Worm (Caenorhabditis elegans): ENCODE results near the gene clc-22.

Gene clc-22

DNA sequence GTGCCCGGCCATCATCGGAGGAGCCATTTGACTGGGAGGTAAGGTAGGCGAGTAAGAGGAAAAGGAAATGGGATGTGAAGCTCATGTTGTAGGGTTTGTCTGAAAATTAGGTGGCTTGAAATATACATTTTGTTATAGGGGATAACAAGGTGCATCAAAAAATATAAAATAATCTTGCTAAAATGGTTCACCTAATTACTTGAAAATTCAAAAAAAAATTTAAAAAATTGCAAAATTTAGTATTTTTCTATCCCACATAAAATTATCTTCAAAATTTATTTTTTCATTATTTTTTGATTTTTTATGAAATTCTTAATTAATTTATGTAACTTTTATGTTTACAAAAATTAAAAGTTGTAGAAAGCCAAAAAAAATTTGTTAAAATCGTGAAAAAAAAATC is 22.7 kb upstream of the clc-22 start, which contains the start of gene K07D4.6:
K07D4.6 (minus strand) TSS at position 101 of the 400 bp plus-strand sequence.
- TF ChIP-seq aly-2 (tag; optimal IDR thresholded peaks at IDR 0.05) (no peak), lin-15B (tag; optimal IDR thresholded peaks at IDR 0.05) (no peak), elt-1 (tag; optimal IDR thresholded peaks at IDR 0.05) (no peak), nhr-12 (tag; optimal IDR thresholded peaks at IDR 0.05) (no peak), ceh-28 (tag; optimal IDR thresholded peaks at IDR 0.05) (no peak), nhr-28 (tag; optimal IDR thresholded peaks at IDR 0.05) (no peak), ceh-16 (tag; optimal IDR thresholded peaks at IDR 0.05) (no peak), lsy-12 (tag; optimal IDR thresholded peaks at IDR 0.05) (no peak), nhr-43 (tag; optimal IDR thresholded peaks at IDR 0.05; ENCODE audit: poor library complexity, severe bottlenecking) (no peak), pha-4 (tag; optimal IDR thresholded peaks at IDR 0.05) (no peak)

DNA sequence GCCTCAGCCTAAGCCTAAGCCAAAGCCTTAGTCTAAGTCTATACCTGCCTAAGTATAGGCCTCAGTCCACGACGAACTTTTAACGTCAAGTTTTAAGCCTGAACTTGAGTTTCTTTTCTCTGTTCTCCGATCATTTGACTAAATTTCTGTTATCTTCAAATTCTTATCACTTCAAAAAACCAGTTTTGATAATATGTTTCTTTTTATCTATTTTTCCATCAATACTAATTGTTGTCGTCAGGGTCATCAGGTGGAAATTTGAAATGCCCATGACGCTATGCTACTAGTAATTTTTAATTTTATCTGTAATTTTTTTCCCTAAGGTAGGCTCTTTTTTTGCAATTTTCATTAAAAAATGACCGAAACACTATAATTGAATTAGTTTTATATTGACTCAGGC is 15.6 kb upstream of the clc-22 start:
- no peak for TF ChIP-seq egl-5 (tag; optimal IDR thresholded peaks at IDR 0.05)
- no peak for TF ChIP-seq hmg-11 (tag; optimal IDR thresholded peaks at IDR 0.05)
- TF ChIP-seq elt-2 (tag; optimal IDR thresholded peaks at IDR 0.05): peak; percentile 29
- no peak for TF ChIP-seq zag-1 (tag; optimal IDR thresholded peaks at IDR 0.05)
- TF ChIP-seq nhr-237 (tag; optimal IDR thresholded peaks at IDR 0.05): no peak

DNA sequence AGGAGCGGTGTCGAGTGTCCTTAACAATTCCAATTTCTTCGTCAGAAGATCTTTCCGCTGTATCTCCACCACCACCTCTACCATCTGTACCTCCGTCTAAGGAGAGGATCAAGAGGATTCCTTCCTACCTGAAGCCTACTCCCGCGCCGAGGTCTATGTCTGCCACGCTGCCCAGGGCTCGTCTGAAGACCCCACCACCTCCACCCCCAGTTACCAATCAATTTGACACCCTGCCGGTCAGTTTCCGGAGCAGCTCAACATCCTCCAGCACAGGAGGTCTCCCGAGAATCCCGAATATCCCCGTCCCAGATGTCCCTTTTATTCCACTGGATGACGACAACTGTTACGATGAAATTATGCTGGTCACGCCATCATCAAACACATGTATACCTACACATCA is 12.1 kb upstream of the clc-22 start:
- no peak for TF ChIP-seq egl-5 (tag; optimal IDR thresholded peaks at IDR 0.05)
- no peak for TF ChIP-seq ceh-16 (tag; optimal IDR thresholded peaks at IDR 0.05)
- TF ChIP-seq nhr-12 (tag; optimal IDR thresholded peaks at IDR 0.05): no peak
- no peak for TF ChIP-seq mdl-1 (tag; optimal IDR thresholded peaks at IDR 0.05)
- TF ChIP-seq aly-2 (tag; optimal IDR thresholded peaks at IDR 0.05): no peak
- no peak for TF ChIP-seq nhr-77 (tag; optimal IDR thresholded peaks at IDR 0.05)
- TF ChIP-seq lin-15B (tag; optimal IDR thresholded peaks at IDR 0.05): no peak
- TF ChIP-seq fos-1 (tag; optimal IDR thresholded peaks at IDR 0.05): no peak
- TF ChIP-seq unc-39 (tag; optimal IDR thresholded peaks at IDR 0.05): no peak
- TF ChIP-seq nfya-1 (tag; optimal IDR thresholded peaks at IDR 0.05; ENCODE audit: insufficient read depth): no peak
- no peak for TF ChIP-seq nhr-28 (tag; optimal IDR thresholded peaks at IDR 0.05)
- no peak for TF ChIP-seq ceh-82 (tag; optimal IDR thresholded peaks at IDR 0.05)
- TF ChIP-seq nhr-11 (tag; optimal IDR thresholded peaks at IDR 0.05): no peak
- no peak for TF ChIP-seq nhr-43 (tag; optimal IDR thresholded peaks at IDR 0.05; ENCODE audit: poor library complexity, severe bottlenecking)

DNA sequence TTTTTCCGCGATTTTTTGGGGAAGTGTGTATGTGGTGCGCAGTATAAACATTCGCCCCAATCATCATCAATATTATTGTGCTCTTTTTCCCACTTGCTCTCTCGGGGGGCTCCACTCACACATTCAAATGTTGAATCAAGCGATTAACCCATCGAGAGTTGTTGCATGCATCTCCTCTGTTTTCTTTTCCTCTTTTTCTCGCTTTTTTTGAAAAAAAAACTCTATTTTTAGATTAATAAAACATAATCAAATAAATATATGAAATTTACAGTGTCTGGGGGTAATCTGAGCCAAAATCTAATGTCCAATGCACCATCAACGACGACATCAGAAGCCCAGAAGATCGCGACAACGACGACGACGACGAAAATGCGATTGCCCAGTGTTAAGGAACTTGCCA is 8.7 kb upstream of the clc-22 start, which contains the start of gene ephx-1:
ephx-1 (plus strand) TSS at position 301 of the 400 bp plus-strand sequence.
- TF ChIP-seq hmg-11 (tag; optimal IDR thresholded peaks at IDR 0.05) (no peak), pha-4 (tag; optimal IDR thresholded peaks at IDR 0.05) (peak; percentile 19)

DNA sequence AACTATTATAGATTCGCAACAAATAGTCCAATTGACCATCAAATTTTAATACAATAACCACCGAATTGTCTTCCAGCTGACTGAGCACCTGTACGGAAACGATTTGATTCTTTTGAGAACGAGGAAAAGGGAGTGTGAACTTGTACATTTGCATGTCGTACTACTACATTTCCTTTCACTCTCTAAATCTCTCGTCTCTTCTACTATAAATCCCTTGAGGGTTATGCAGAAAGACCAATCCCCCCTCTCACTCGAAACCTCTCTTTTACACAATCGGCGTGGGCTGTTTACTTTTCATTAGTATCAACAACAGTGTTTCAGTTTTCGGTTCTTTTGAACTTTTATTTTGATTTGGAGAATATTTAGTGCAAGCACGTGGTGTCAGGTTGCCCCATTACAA is 6.3 kb upstream of the clc-22 start:
- no peak for TF ChIP-seq R02D3.7 (tag; optimal IDR thresholded peaks at IDR 0.05)
- no peak for TF ChIP-seq ceh-16 (tag; optimal IDR thresholded peaks at IDR 0.05)
- no peak for TF ChIP-seq ceh-82 (tag; optimal IDR thresholded peaks at IDR 0.05)
- TF ChIP-seq jun-1 (tag; optimal IDR thresholded peaks at IDR 0.05): no peak
- no peak for TF ChIP-seq nhr-11 (tag; optimal IDR thresholded peaks at IDR 0.05)
- no peak for TF ChIP-seq mml-1 (tag; optimal IDR thresholded peaks at IDR 0.05)
- no peak for TF ChIP-seq nhr-28 (tag; optimal IDR thresholded peaks at IDR 0.05)
- no peak for TF ChIP-seq nfya-1 (tag; optimal IDR thresholded peaks at IDR 0.05; ENCODE audit: insufficient read depth)
- TF ChIP-seq fkh-2 (tag; optimal IDR thresholded peaks at IDR 0.05): no peak
- no peak for TF ChIP-seq egl-27 (tag; optimal IDR thresholded peaks at IDR 0.05)
- no peak for TF ChIP-seq elt-1 (tag; optimal IDR thresholded peaks at IDR 0.05)

DNA sequence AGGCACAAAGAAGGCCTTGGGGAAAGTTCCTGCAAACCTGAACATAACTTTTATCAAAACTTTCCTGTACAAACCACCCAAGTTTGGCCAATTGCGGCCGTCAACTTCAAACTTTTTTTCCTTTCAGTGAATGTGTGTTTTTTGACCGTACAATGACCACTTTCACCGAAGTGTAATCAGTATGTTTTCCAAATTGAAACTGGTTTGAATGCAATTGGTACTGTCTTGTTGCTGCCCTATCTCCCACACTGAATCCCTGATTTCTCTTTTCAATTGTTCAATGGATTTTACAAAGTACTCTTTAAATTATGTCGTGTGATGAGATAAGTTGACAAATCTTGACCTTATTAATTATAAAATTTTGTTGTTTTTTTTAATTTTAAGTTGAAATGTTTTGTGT is 4.6 kb upstream of the clc-22 start:
- TF ChIP-seq elt-1 (tag; optimal IDR thresholded peaks at IDR 0.05): no peak
- no peak for TF ChIP-seq nhr-23 (tag; optimal IDR thresholded peaks at IDR 0.05)
- TF ChIP-seq ceh-82 (tag; optimal IDR thresholded peaks at IDR 0.05): no peak
- no peak for TF ChIP-seq snpc-4 (tag; optimal IDR thresholded peaks at IDR 0.05)
- TF ChIP-seq mml-1 (tag; optimal IDR thresholded peaks at IDR 0.05): no peak
- no peak for TF ChIP-seq fkh-10 (GFP tag; optimal IDR thresholded peaks at IDR 0.05)
- no peak for TF ChIP-seq daf-12 (tag; optimal IDR thresholded peaks at IDR 0.05)
- TF ChIP-seq jun-1 (tag; optimal IDR thresholded peaks at IDR 0.05): no peak
- TF ChIP-seq elt-3 (tag; optimal IDR thresholded peaks at IDR 0.05): no peak

Measured in whole organism, L3 larva.